Fruit fly (Drosophila melanogaster) whole organism, prepupa: Measurements from ENCODE around the gene Targ3.

ENCODE experiments used
- Blimp-1 ChIP-seq: fragments of 200-800 bp; sonication (Bioruptor generic); optimal IDR thresholded peaks from 3 replicates; lab custom pipeline; 2017; ENCODE audit warnings: missing biosample characterization, missing genetic modification characterization, mild to moderate bottlenecking, moderate library complexity, missing genetic modification reagents
- CG10631 ChIP-seq: fragments of 200-800 bp; sonication (Bioruptor generic); optimal IDR thresholded peaks from 2 replicates; lab custom pipeline; 2016; ENCODE audit warnings: missing biosample characterization, missing genetic modification characterization
- CG10669 ChIP-seq: fragments of 200-800 bp; sonication (Bioruptor generic); optimal IDR thresholded peaks from 3 replicates; lab custom pipeline; 2018; ENCODE audit warnings: missing biosample characterization, mild to moderate bottlenecking, missing genetic modification characterization, moderate library complexity
- CG11294 ChIP-seq: fragments of 200-800 bp; sonication (Bioruptor generic); IDR thresholded peaks from 2 replicates; pipeline ENCODE4 v1.3.6; 2022; ENCODE audit warnings: missing biosample characterization, missing genetic modification characterization
- CG11762 ChIP-seq: fragments of 200-800 bp; sonication (Bioruptor generic); optimal IDR thresholded peaks from 3 replicates; lab custom pipeline; 2016; ENCODE audit warnings: missing biosample characterization, missing genetic modification characterization; ENCODE audit not compliant: insufficient read depth
- CG11902 ChIP-seq: fragments of 200-800 bp; sonication (Bioruptor generic); optimal IDR thresholded peaks from 3 replicates; lab custom pipeline; 2016; ENCODE audit warnings: missing biosample characterization, missing genetic modification characterization
- CG15336 ChIP-seq: fragments of 200-800 bp; sonication (Bioruptor generic); IDR thresholded peaks from 2 replicates; pipeline ENCODE4 v1.3.6; 2022; ENCODE audit warnings: missing biosample characterization, missing genetic modification characterization
- CG1621 ChIP-seq: fragments of 200-800 bp; sonication (Bioruptor generic); optimal IDR thresholded peaks from 3 replicates; lab custom pipeline; 2018; ENCODE audit warnings: missing biosample characterization, mild to moderate bottlenecking, missing genetic modification characterization
- CG3032 ChIP-seq: fragments of 200-800 bp; optimal IDR thresholded peaks from 2 replicates; lab custom pipeline; 2019; ENCODE audit warnings: missing biosample characterization, mild to moderate bottlenecking, missing genetic modification characterization, moderate library complexity
- CG31627 ChIP-seq: fragments of 200-800 bp; sonication (Bioruptor generic); optimal IDR thresholded peaks from 3 replicates; lab custom pipeline; 2016; ENCODE audit warnings: missing biosample characterization, missing genetic modification characterization
- CG34406 ChIP-seq: fragments of 200-800 bp; sonication (Bioruptor generic); optimal IDR thresholded peaks from 3 replicates; lab custom pipeline; 2016; ENCODE audit warnings: missing biosample characterization, missing genetic modification characterization
- CG3919 ChIP-seq: fragments of 200-800 bp; sonication (Bioruptor generic); optimal IDR thresholded peaks from 3 replicates; lab custom pipeline; 2016; ENCODE audit warnings: missing biosample characterization, missing genetic modification characterization
- CG4318 ChIP-seq: fragments of 200-800 bp; sonication (Bioruptor generic); optimal IDR thresholded peaks from 3 replicates; lab custom pipeline; 2017; ENCODE audit warnings: missing biosample characterization, mild to moderate bottlenecking, missing genetic modification characterization
- CG6792 ChIP-seq: fragments of 200-800 bp; sonication (Bioruptor generic); optimal IDR thresholded peaks from 3 replicates; lab custom pipeline; 2016; ENCODE audit warnings: missing biosample characterization, missing genetic modification characterization
- CG6808 ChIP-seq: fragments of 200-800 bp; sonication (Bioruptor generic); optimal IDR thresholded peaks from 3 replicates; lab custom pipeline; 2017; ENCODE audit warnings: missing biosample characterization, missing genetic modification characterization, mild to moderate bottlenecking, moderate library complexity, missing genetic modification reagents
- CG6854 ChIP-seq: fragments of 200-800 bp; sonication (Bioruptor generic); optimal IDR thresholded peaks from 2 replicates; lab custom pipeline; 2017; ENCODE audit warnings: missing biosample characterization, mild to moderate bottlenecking, missing genetic modification characterization
- CG7368 ChIP-seq: fragments of 200-800 bp; sonication (Bioruptor generic); optimal IDR thresholded peaks from 3 replicates; lab custom pipeline; 2016; ENCODE audit warnings: missing biosample characterization, missing genetic modification characterization
- CG8119 ChIP-seq: fragments of 200-800 bp; sonication (Bioruptor generic); IDR thresholded peaks from 3 replicates; pipeline ENCODE4 v1.3.6; 2022; ENCODE audit warnings: missing biosample characterization, missing genetic modification characterization
- CG8319 ChIP-seq: fragments of 200-800 bp; sonication (Bioruptor generic); optimal IDR thresholded peaks from 3 replicates; lab custom pipeline; 2016; ENCODE audit warnings: missing biosample characterization, missing genetic modification characterization
- CG8632 ChIP-seq: fragments of 200-800 bp; sonication (Bioruptor generic); optimal IDR thresholded peaks from 3 replicates; lab custom pipeline; 2016; ENCODE audit warnings: missing biosample characterization, missing genetic modification characterization
- CG9139 ChIP-seq: fragments of 200-800 bp; sonication (Bioruptor generic); optimal IDR thresholded peaks from 3 replicates; lab custom pipeline; 2017; ENCODE audit warnings: missing biosample characterization, mild to moderate bottlenecking, missing genetic modification characterization
- Eip75B ChIP-seq: fragments of 200-800 bp; sonication (Bioruptor generic); optimal IDR thresholded peaks from 3 replicates; lab custom pipeline; 2016; ENCODE audit warnings: missing biosample characterization, missing genetic modification characterization
- Eip78C ChIP-seq: fragments of 200-800 bp; sonication (Bioruptor generic); peaks from one replicate; lab custom pipeline; 2016; ENCODE audit warnings: missing biosample characterization, missing genetic modification characterization
- Eip93F ChIP-seq: fragments of 200-800 bp; sonication (Bioruptor generic); optimal IDR thresholded peaks from 2 replicates; lab custom pipeline; 2016; ENCODE audit warnings: missing biosample characterization, mild to moderate bottlenecking, missing genetic modification characterization
- Ets21C ChIP-seq: fragments of 200-800 bp; sonication (Bioruptor generic); optimal IDR thresholded peaks from 3 replicates; lab custom pipeline; 2016; ENCODE audit warnings: missing biosample characterization, missing genetic modification characterization
- Ets96B ChIP-seq: fragments of 200-800 bp; optimal IDR thresholded peaks from 2 replicates; lab custom pipeline; 2019; ENCODE audit warnings: missing biosample characterization, mild to moderate bottlenecking, missing genetic modification characterization, moderate library complexity
- Gug ChIP-seq: fragments of 200-800 bp; sonication (Bioruptor generic); IDR thresholded peaks from 2 replicates; pipeline ENCODE4 v1.3.6; 2022; ENCODE audit warnings: missing biosample characterization, missing genetic modification characterization
- Hr38 ChIP-seq: sonication (Bioruptor generic); optimal IDR thresholded peaks from 2 replicates; lab custom pipeline; 2016; ENCODE audit warnings: missing biosample characterization, missing genetic modification characterization
- Hr39 ChIP-seq: fragments of 200-800 bp; sonication (Bioruptor generic); optimal IDR thresholded peaks from 2 replicates; lab custom pipeline; 2016; ENCODE audit warnings: missing biosample characterization, missing genetic modification characterization
- Hr4 ChIP-seq: fragments of 200-800 bp; sonication (Bioruptor generic); optimal IDR thresholded peaks from 3 replicates; lab custom pipeline; 2016; ENCODE audit warnings: missing biosample characterization, missing genetic modification characterization
- Lpt ChIP-seq: fragments of 200-800 bp; sonication (Bioruptor generic); optimal IDR thresholded peaks from 3 replicates; lab custom pipeline; 2016; ENCODE audit warnings: missing biosample characterization, missing genetic modification characterization
- Met ChIP-seq: fragments of 200-800 bp; sonication (Bioruptor generic); optimal IDR thresholded peaks from 3 replicates; lab custom pipeline; 2016; ENCODE audit warnings: missing biosample characterization, missing genetic modification characterization
- OdsH ChIP-seq: fragments of 200-800 bp; sonication (Bioruptor generic); optimal IDR thresholded peaks from 3 replicates; lab custom pipeline; 2016; ENCODE audit warnings: missing biosample characterization, missing genetic modification characterization
- Smox ChIP-seq: fragments of 200-800 bp; sonication (Bioruptor generic); optimal IDR thresholded peaks from 3 replicates; lab custom pipeline; 2016; ENCODE audit warnings: missing biosample characterization, missing genetic modification characterization
- Sox102F ChIP-seq: fragments of 200-800 bp; sonication (Bioruptor generic); optimal IDR thresholded peaks from 2 replicates; lab custom pipeline; 2016; ENCODE audit warnings: missing biosample characterization, mild to moderate bottlenecking, missing genetic modification characterization
- Sox14 ChIP-seq: fragments of 200-800 bp; sonication (Bioruptor generic); optimal IDR thresholded peaks from 3 replicates; lab custom pipeline; 2016; ENCODE audit warnings: missing biosample characterization, missing genetic modification characterization
- Sox15 ChIP-seq: fragments of 200-800 bp; sonication (Bioruptor generic); optimal IDR thresholded peaks from 3 replicates; lab custom pipeline; 2016; ENCODE audit warnings: missing biosample characterization, missing genetic modification characterization
- acj6 ChIP-seq: fragments of 200-800 bp; sonication (Bioruptor generic); optimal IDR thresholded peaks from 3 replicates; lab custom pipeline; 2016; ENCODE audit warnings: missing biosample characterization, missing genetic modification characterization
- cyc ChIP-seq: fragments of 200-800 bp; sonication (Bioruptor generic); optimal IDR thresholded peaks from 3 replicates; lab custom pipeline; 2016; ENCODE audit warnings: missing biosample characterization, missing genetic modification characterization
- dac ChIP-seq: fragments of 200-800 bp; sonication (Bioruptor generic); optimal IDR thresholded peaks from 2 replicates; lab custom pipeline; 2017; ENCODE audit warnings: missing biosample characterization, mild to moderate bottlenecking, missing genetic modification characterization
- dsx ChIP-seq: fragments of 200-800 bp; optimal IDR thresholded peaks from 3 replicates; lab custom pipeline; 2019; ENCODE audit warnings: missing biosample characterization, mild to moderate bottlenecking, missing genetic modification characterization, moderate library complexity; ENCODE audit not compliant: poor library complexity, severe bottlenecking
- eg ChIP-seq: fragments of 200-800 bp; sonication (Bioruptor generic); IDR thresholded peaks from 3 replicates; pipeline ENCODE4 v1.3.6; 2022; ENCODE audit warnings: missing biosample characterization, missing genetic modification characterization
- esn ChIP-seq: fragments of 200-800 bp; sonication (Bioruptor generic); optimal IDR thresholded peaks from 2 replicates; lab custom pipeline; 2016; ENCODE audit warnings: missing biosample characterization, mild to moderate bottlenecking, missing genetic modification characterization, moderate library complexity
- fd59A ChIP-seq: fragments of 200-800 bp; sonication (Bioruptor generic); optimal IDR thresholded peaks from 2 replicates; lab custom pipeline; 2017; ENCODE audit warnings: missing biosample characterization, mild to moderate bottlenecking, missing genetic modification characterization, missing genetic modification reagents
- fkh ChIP-seq: fragments of 200-800 bp; sonication (Bioruptor generic); optimal IDR thresholded peaks from 3 replicates; lab custom pipeline; 2017; ENCODE audit warnings: missing biosample characterization, mild to moderate bottlenecking, missing genetic modification characterization, moderate library complexity
- lz ChIP-seq: fragments of 200-800 bp; sonication (Bioruptor generic); optimal IDR thresholded peaks from 3 replicates; lab custom pipeline; 2016; ENCODE audit warnings: missing biosample characterization, missing genetic modification characterization
- net ChIP-seq: fragments of 200-800 bp; sonication (Bioruptor generic); optimal IDR thresholded peaks from 3 replicates; lab custom pipeline; 2016; ENCODE audit warnings: missing biosample characterization, missing genetic modification characterization
- pdm3 ChIP-seq: fragments of 200-800 bp; sonication (Bioruptor generic); optimal IDR thresholded peaks from 3 replicates; lab custom pipeline; 2016; ENCODE audit warnings: missing biosample characterization, missing genetic modification characterization
- salr ChIP-seq, 2 experiments: fragments of 200-800 bp; sonication (Bioruptor generic); optimal IDR thresholded peaks; 3 replicates each; lab custom pipeline; 2016 to 2018; ENCODE audit warnings: missing biosample characterization in 2 of 2, missing genetic modification characterization in 2 of 2, mild to moderate bottlenecking in 1 of 2
- ss ChIP-seq, 2 experiments: fragments of 200-800 bp; sonication (Bioruptor generic); optimal IDR thresholded peaks; 2 replicates in 1 of 2; 3 replicates in 1 of 2; lab custom pipeline; 2017 to 2018; ENCODE audit warnings: mild to moderate bottlenecking in 2 of 2, missing biosample characterization in 2 of 2, missing genetic modification characterization in 2 of 2, moderate library complexity in 1 of 2
- svp ChIP-seq: fragments of 200-800 bp; sonication (Bioruptor generic); peaks from one replicate; lab custom pipeline; 2016; ENCODE audit warnings: missing biosample characterization, missing genetic modification characterization
- vri ChIP-seq: fragments of 200-800 bp; sonication (Bioruptor generic); optimal IDR thresholded peaks from 3 replicates; lab custom pipeline; 2016; ENCODE audit warnings: missing biosample characterization, mild to moderate bottlenecking, missing genetic modification characterization

Targ3 gene

dm6 chr3L:21224701-21225223, 28.1 kb downstream of the Targ3 start:
- peak; percentile 95 for TF ChIP-seq svp (GFP tag; lab: Kevin White, UChicago)
- TF ChIP-seq Hr38 (GFP tag; lab: Kevin White, UChicago), result no peak
- no peak for TF ChIP-seq CG8319
- peak; percentile 21; the same call in 1 of the 2 replicates for TF ChIP-seq CG15336 (GFP tag; lab: Robert Waterston, UW)
- peak; percentile 31 for TF ChIP-seq Sox102F (GFP tag; lab: Kevin White, UChicago)
- no peak for TF ChIP-seq CG11902
- TF ChIP-seq CG8632 (GFP tag; lab: Kevin White, UChicago), result no peak
- no peak for TF ChIP-seq Ets21C (GFP tag; lab: Kevin White, UChicago)
- peak; percentile 90 for TF ChIP-seq Blimp-1
- TF ChIP-seq fkh (GFP tag; lab: Kevin White, UChicago), result no peak
- TF ChIP-seq CG7368, result no peak
- TF ChIP-seq salr (GFP tag; optimal IDR thresholded peaks at IDR 0.05; lab: Kevin White, UChicago), result no peak
- peak; percentile 44 for TF ChIP-seq cyc (GFP tag; lab: Kevin White, UChicago)
- no peak for TF ChIP-seq acj6 (GFP tag; lab: Kevin White, UChicago)
- TF ChIP-seq ss (GFP tag; optimal IDR thresholded peaks at IDR 0.05; lab: Kevin White, UChicago), result peak; percentile 28 to 42
- TF ChIP-seq Met, result peak; percentile 47
- no peak for TF ChIP-seq fd59A
- TF ChIP-seq Sox14, result peak; percentile 21
- no peak for TF ChIP-seq dac (GFP tag; lab: Kevin White, UChicago)
- peak; percentile 17 for TF ChIP-seq CG34406 (GFP tag; lab: Kevin White, UChicago)
- peak; percentile 22 for TF ChIP-seq CG1621
- no peak for TF ChIP-seq CG3919
- no peak for TF ChIP-seq CG9139 (GFP tag; lab: Kevin White, UChicago)
- no peak for TF ChIP-seq Sox15 (GFP tag; lab: Kevin White, UChicago)
- no peak for TF ChIP-seq CG3032 (tag; lab: Kevin White, UChicago)
- peak; percentile 33 for TF ChIP-seq lz
- no peak for TF ChIP-seq Eip93F
- peak; percentile 38 for TF ChIP-seq esn (GFP tag; lab: Kevin White, UChicago)
- TF ChIP-seq CG6854 (GFP tag; lab: Kevin White, UChicago), result peak; percentile 83
- TF ChIP-seq CG8119 (GFP tag; lab: Robert Waterston, UW), result no peak
- TF ChIP-seq Eip75B (GFP tag; lab: Kevin White, UChicago), result peak; percentile 56
- TF ChIP-seq net (GFP tag; lab: Kevin White, UChicago), result no peak
- TF ChIP-seq CG11762, result no peak
- TF ChIP-seq OdsH (GFP tag; lab: Kevin White, UChicago), result no peak
- TF ChIP-seq CG11294, result no peak
- peak; percentile 27 for TF ChIP-seq Smox (GFP tag; lab: Kevin White, UChicago)
- no peak for TF ChIP-seq eg
- TF ChIP-seq pdm3 (GFP tag; lab: Kevin White, UChicago), result no peak
- peak; percentile 89 for TF ChIP-seq Eip78C
- peak; percentile 33 for TF ChIP-seq CG31627 (GFP tag; lab: Kevin White, UChicago)
- TF ChIP-seq Gug, result no peak
- TF ChIP-seq vri (GFP tag; lab: Kevin White, UChicago), result peak; percentile 88
- TF ChIP-seq CG6808 (GFP tag; lab: Kevin White, UChicago), result no peak
- no peak for TF ChIP-seq CG6792 (GFP tag; lab: Kevin White, UChicago)
- no peak for TF ChIP-seq Ets96B (tag; lab: Kevin White, UChicago)
- no peak for TF ChIP-seq CG4318
- peak; percentile 45 for TF ChIP-seq Hr39 (GFP tag; lab: Kevin White, UChicago)
- no peak for TF ChIP-seq Hr4
- peak; percentile 79 for TF ChIP-seq Lpt (GFP tag; lab: Kevin White, UChicago)
- no peak for TF ChIP-seq CG10669 (GFP tag; lab: Kevin White, UChicago)
- no peak for TF ChIP-seq CG10631 (GFP tag; lab: Kevin White, UChicago)
- TF ChIP-seq dsx, result no peak
